Worm (Caenorhabditis elegans) whole organism, young adult: ENCODE results near the gene C54C6.5.

Source experiments
- B0261.1 ChIP-seq: sonication (generic microtip); optimal IDR thresholded peaks from 2 replicates; lab custom pipeline; 2016; ENCODE audit warnings: mild to moderate bottlenecking, missing genetic modification characterization, moderate library complexity, missing compliant biosample characterization
- C06A6.2 ChIP-seq: fragments of 200-800 bp; sonication (Bioruptor generic); conservative IDR thresholded peaks from 2 replicates; pipeline ENCODE4 v1.3.6; 2022; ENCODE audit warnings: missing genetic modification characterization, missing compliant biosample characterization
- F39B2.1 ChIP-seq: fragments of 200-800 bp; sonication (Bioruptor generic); IDR thresholded peaks from 2 replicates; pipeline ENCODE4 v1.3.6; 2022; ENCODE audit warnings: missing genetic modification reagents, missing genetic modification characterization, missing compliant biosample characterization
- akir-1 ChIP-seq: fragments of 200-800 bp; sonication (Bioruptor generic); optimal IDR thresholded peaks from 2 replicates; lab custom pipeline; 2018; ENCODE audit warnings: mild to moderate bottlenecking, missing genetic modification characterization, moderate library complexity, missing compliant biosample characterization
- ets-4 ChIP-seq: fragments of 200-800 bp; sonication (Bioruptor generic); optimal IDR thresholded peaks from 2 replicates; lab custom pipeline; 2018; ENCODE audit warnings: mild to moderate bottlenecking, missing genetic modification characterization, missing compliant biosample characterization
- nhr-179 ChIP-seq: sonication (generic microtip); optimal IDR thresholded peaks from 2 replicates; lab custom pipeline; 2016; ENCODE audit warnings: mild to moderate bottlenecking, missing genetic modification characterization, missing compliant biosample characterization
- sdz-38 ChIP-seq: sonication (generic microtip); optimal IDR thresholded peaks from 2 replicates; lab custom pipeline; 2016; ENCODE audit warnings: missing genotype, missing genetic modification characterization, missing compliant biosample characterization
- unc-62 ChIP-seq: fragments of 150-350 bp; optimal IDR thresholded peaks from 2 replicates; lab custom pipeline; 2014; ENCODE audit warnings: missing biosample characterization, missing genetic modification reagents, missing genetic modification characterization
- xnd-1 ChIP-seq: sonication (generic microtip); optimal IDR thresholded peaks from 2 replicates; lab custom pipeline; 2016; ENCODE audit warnings: missing genotype, missing genetic modification reagents, missing genetic modification characterization, missing compliant biosample characterization

DNA sequence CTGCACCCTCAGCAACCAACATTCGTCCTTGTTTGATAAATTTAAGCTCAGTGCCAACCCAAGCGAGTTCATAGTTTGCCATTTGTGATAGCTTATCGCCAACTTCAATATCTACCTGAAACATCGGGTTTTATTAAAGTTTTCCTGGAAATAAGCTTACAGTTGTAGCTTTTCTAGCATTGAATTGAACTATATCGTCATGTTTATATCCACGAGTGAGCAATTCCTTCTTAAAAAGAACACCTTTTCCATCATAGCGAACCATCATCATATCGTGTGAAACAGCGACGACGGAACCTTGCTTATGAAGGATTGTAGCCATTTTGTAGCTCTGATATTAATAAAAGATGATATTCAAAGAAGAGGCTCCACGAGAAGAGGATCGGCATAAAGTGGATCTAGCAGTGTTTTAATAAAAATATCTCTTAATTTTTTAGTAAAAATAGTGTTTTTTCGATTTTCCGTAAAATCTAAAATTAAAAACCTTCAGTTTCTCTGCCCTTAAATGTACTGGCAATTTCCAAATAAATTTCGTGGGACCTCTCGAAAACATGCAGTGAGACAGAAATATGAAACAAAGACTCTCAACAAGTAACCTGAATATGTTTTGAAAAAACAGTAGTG is 47.3 kb downstream of the C54C6.5 start, which contains the start of gene M01F1.8:
- TF ChIP-seq unc-62 (GFP tag; lab: Kevin White, UChicago), result no peak
- no peak for TF ChIP-seq F39B2.1
- TF ChIP-seq ets-4 (GFP tag; lab: Kevin White, UChicago), result no peak
- no peak for TF ChIP-seq B0261.1 (tag; lab: Kevin White, UChicago)
- TF ChIP-seq C06A6.2 (GFP tag; lab: Robert Waterston, UW), result no peak
- TF ChIP-seq akir-1 (GFP tag; lab: Kevin White, UChicago), result no peak
- TF ChIP-seq sdz-38 (tag; lab: Kevin White, UChicago), result no peak
- no peak for TF ChIP-seq xnd-1 (tag; lab: Kevin White, UChicago)
- TF ChIP-seq nhr-179 (tag; lab: Kevin White, UChicago), result no peak
